Fruit fly (Drosophila melanogaster) whole organism, embryonic: ENCODE measurements around the gene CG12948.

ENCODE experiments used
- Aef1 ChIP-seq: fragments of 200-800 bp; sonication (Bioruptor generic); IDR thresholded peaks from 3 replicates; pipeline ENCODE4 v1.3.6; 2022; ENCODE audit warnings: missing biosample characterization, missing genetic modification characterization
- CG11247 ChIP-seq: fragments of 200-800 bp; sonication (Bioruptor generic); IDR thresholded peaks from 2 replicates; pipeline ENCODE4 v1.3.6; 2022; ENCODE audit warnings: missing biosample characterization, missing genetic modification characterization
- CG12744 ChIP-seq: fragments of 200-800 bp; sonication (Bioruptor generic); optimal IDR thresholded peaks from 2 replicates; lab custom pipeline; 2016; ENCODE audit warnings: missing biosample characterization, missing genetic modification characterization
- CG13123 ChIP-seq: fragments of 200-800 bp; sonication (Bioruptor generic); optimal IDR thresholded peaks from 2 replicates; lab custom pipeline; 2016; ENCODE audit warnings: missing biosample characterization, missing genetic modification characterization
- CG14710 ChIP-seq: fragments of 200-800 bp; sonication (Bioruptor generic); optimal IDR thresholded peaks from 3 replicates; lab custom pipeline; 2019; ENCODE audit warnings: missing biosample characterization, mild to moderate bottlenecking, missing genetic modification characterization, moderate library complexity
- CG1603 ChIP-seq: fragments of 200-800 bp; sonication (Bioruptor generic); optimal IDR thresholded peaks from 2 replicates; lab custom pipeline; 2019; ENCODE audit warnings: missing biosample characterization, mild to moderate bottlenecking, missing genetic modification characterization, moderate library complexity
- CG2202 ChIP-seq: fragments of 200-800 bp; sonication (Bioruptor generic); optimal IDR thresholded peaks from 2 replicates; lab custom pipeline; 2018; ENCODE audit warnings: missing biosample characterization, mild to moderate bottlenecking, missing genetic modification characterization
- CG3407 ChIP-seq: fragments of 200-800 bp; sonication (Bioruptor generic); optimal IDR thresholded peaks from 2 replicates; lab custom pipeline; 2018; ENCODE audit warnings: missing biosample characterization, mild to moderate bottlenecking, missing genetic modification characterization
- CG34224 ChIP-seq: fragments of 200-800 bp; sonication (Bioruptor generic); IDR thresholded peaks from 3 replicates; pipeline ENCODE4 v1.3.6; 2022; ENCODE audit warnings: missing biosample characterization, missing genetic modification characterization; ENCODE audit not compliant: partially characterized antibody
- CG42726 ChIP-seq: fragments of 200-800 bp; sonication (Bioruptor generic); IDR thresholded peaks from 2 replicates; pipeline ENCODE4 v1.3.6; 2022; ENCODE audit warnings: missing biosample characterization, missing genetic modification characterization; ENCODE audit not compliant: partially characterized antibody
- CG4360 ChIP-seq: fragments of 200-800 bp; sonication (Bioruptor generic); IDR thresholded peaks from 2 replicates; pipeline ENCODE4 v1.3.6; 2022; ENCODE audit warnings: missing biosample characterization, missing genetic modification characterization
- CG4404 ChIP-seq: fragments of 200-800 bp; sonication (Bioruptor generic); IDR thresholded peaks from 2 replicates; pipeline ENCODE4 v1.3.6; 2022; ENCODE audit warnings: missing biosample characterization, missing genetic modification characterization
- CG6175 ChIP-seq: fragments of 200-800 bp; sonication (Bioruptor generic); IDR thresholded peaks from 3 replicates; pipeline ENCODE4 v1.3.6; 2022; ENCODE audit warnings: missing biosample characterization, missing genetic modification characterization
- CG6254 ChIP-seq: fragments of 200-800 bp; sonication (Bioruptor generic); optimal IDR thresholded peaks from 3 replicates; lab custom pipeline; 2017; ENCODE audit warnings: mild to moderate bottlenecking, missing biosample characterization, missing genetic modification reagents, missing genetic modification characterization
- CG7963 ChIP-seq: fragments of 200-800 bp; sonication (Bioruptor generic); IDR thresholded peaks from 3 replicates; pipeline ENCODE4 v1.3.6; 2022; ENCODE audit warnings: missing biosample characterization, missing genetic modification characterization; ENCODE audit not compliant: partially characterized antibody
- Chrac-16 ChIP-seq: fragments of 200-800 bp; sonication (Bioruptor generic); optimal IDR thresholded peaks from 3 replicates; lab custom pipeline; 2016; ENCODE audit warnings: missing biosample characterization, missing genetic modification characterization
- CoRest ChIP-seq: fragments of 200-800 bp; sonication (Bioruptor generic); optimal IDR thresholded peaks from 3 replicates; lab custom pipeline; 2018; ENCODE audit warnings: missing biosample characterization, mild to moderate bottlenecking, missing genetic modification characterization, moderate library complexity
- E2f2 ChIP-seq: fragments of 200-800 bp; sonication (Bioruptor generic); IDR thresholded peaks from 2 replicates; pipeline ENCODE4 v1.3.6; 2022; ENCODE audit warnings: missing biosample characterization, missing genetic modification characterization
- H15 ChIP-seq: fragments of 200-800 bp; sonication (Bioruptor generic); IDR thresholded peaks from 3 replicates; pipeline ENCODE4 v1.3.6; 2022; ENCODE audit warnings: missing biosample characterization, missing genetic modification characterization
- HLHmδ ChIP-seq: fragments of 200-800 bp; sonication (Bioruptor generic); optimal IDR thresholded peaks from 2 replicates; lab custom pipeline; 2018; ENCODE audit warnings: missing biosample characterization, mild to moderate bottlenecking, missing genetic modification characterization, moderate library complexity
- Hand ChIP-seq: fragments of 200-800 bp; sonication (Bioruptor generic); optimal IDR thresholded peaks from 2 replicates; lab custom pipeline; 2017; ENCODE audit warnings: mild to moderate bottlenecking, missing biosample characterization, missing genetic modification reagents, missing genetic modification characterization
- Hr78 ChIP-seq, 2 experiments: fragments of 200-800 bp in 1 of 2; fragments of >200 bp in 1 of 2; sonication (Bioruptor generic) in 1 of 2; optimal IDR thresholded peaks; 2 replicates each; lab custom pipeline; 2017 to 2019; ENCODE audit warnings: missing biosample characterization in 2 of 2, missing genetic modification characterization in 2 of 2, mild to moderate bottlenecking in 1 of 2, moderate library complexity in 1 of 2
- MESR4 ChIP-seq: fragments of 200-800 bp; sonication (Bioruptor generic); optimal IDR thresholded peaks from 2 replicates; lab custom pipeline; 2018; ENCODE audit warnings: missing biosample characterization, mild to moderate bottlenecking, missing genetic modification characterization, moderate library complexity
- Oli ChIP-seq: fragments of 200-800 bp; sonication (Bioruptor generic); optimal IDR thresholded peaks from 2 replicates; lab custom pipeline; 2018; ENCODE audit warnings: missing biosample characterization, mild to moderate bottlenecking, missing genetic modification characterization, moderate library complexity
- Sox100B ChIP-seq: fragments of 200-800 bp; sonication (Bioruptor generic); optimal IDR thresholded peaks from 3 replicates; lab custom pipeline; 2018; ENCODE audit warnings: missing biosample characterization, mild to moderate bottlenecking, missing genetic modification characterization
- Spps ChIP-seq: fragments of 200-800 bp; sonication (Bioruptor generic); optimal IDR thresholded peaks from 2 replicates; lab custom pipeline; 2018; ENCODE audit warnings: missing biosample characterization, mild to moderate bottlenecking, missing genetic modification characterization
- Sry-β ChIP-seq: fragments of 200-800 bp; sonication (Bioruptor generic); optimal IDR thresholded peaks from 2 replicates; lab custom pipeline; 2018; ENCODE audit warnings: missing biosample characterization, mild to moderate bottlenecking, missing genetic modification characterization, moderate library complexity
- Usf ChIP-seq: fragments of 200-800 bp; sonication (Bioruptor generic); optimal IDR thresholded peaks from 2 replicates; lab custom pipeline; 2017; ENCODE audit warnings: missing genotype, missing biosample characterization, missing genetic modification characterization
- Xbp1 ChIP-seq: fragments of 200-800 bp; sonication (Bioruptor generic); optimal IDR thresholded peaks from 3 replicates; lab custom pipeline; 2016; ENCODE audit warnings: missing biosample characterization, mild to moderate bottlenecking, missing genetic modification characterization
- Xrp1 ChIP-seq: fragments of 200-800 bp; sonication (Bioruptor generic); IDR thresholded peaks from 2 replicates; pipeline ENCODE4 v1.3.6; 2022; ENCODE audit warnings: missing biosample characterization, missing genetic modification characterization
- aop ChIP-seq: fragments of 200-800 bp; sonication (Bioruptor generic); IDR thresholded peaks from 2 replicates; pipeline ENCODE4 v1.3.6; 2022; ENCODE audit warnings: missing biosample characterization, missing genetic modification characterization
- az2 ChIP-seq: fragments of 200-800 bp; sonication (Bioruptor generic); optimal IDR thresholded peaks from 3 replicates; lab custom pipeline; 2016; ENCODE audit warnings: missing biosample characterization, missing genetic modification characterization
- bbx ChIP-seq: fragments of 200-800 bp; sonication (Bioruptor generic); IDR thresholded peaks from 2 replicates; pipeline ENCODE4 v1.3.6; 2022; ENCODE audit warnings: missing biosample characterization, missing genetic modification characterization; ENCODE audit not compliant: partially characterized antibody
- bcd ChIP-seq: fragments of 200-800 bp; sonication (Bioruptor generic); optimal IDR thresholded peaks from 2 replicates; lab custom pipeline; 2017; ENCODE audit warnings: missing biosample characterization, mild to moderate bottlenecking, missing genetic modification characterization
- bowl ChIP-seq: fragments of 200-800 bp; sonication (Bioruptor generic); IDR thresholded peaks from 2 replicates; pipeline ENCODE4 v1.3.6; 2022; ENCODE audit warnings: missing biosample characterization, missing genetic modification characterization
- da ChIP-seq: fragments of 200-800 bp; sonication (Bioruptor generic); optimal IDR thresholded peaks from 2 replicates; lab custom pipeline; 2016; ENCODE audit warnings: missing biosample characterization, missing genetic modification characterization
- exex ChIP-seq: fragments of 200-800 bp; sonication (Bioruptor generic); optimal IDR thresholded peaks from 4 replicates; lab custom pipeline; 2018; ENCODE audit warnings: missing biosample characterization, mild to moderate bottlenecking, missing genetic modification characterization, moderate library complexity
- lmd ChIP-seq: fragments of 200-800 bp; sonication (Bioruptor generic); IDR thresholded peaks from 2 replicates; pipeline ENCODE4 v1.3.6; 2022; ENCODE audit warnings: missing biosample characterization, missing genetic modification characterization
- mam ChIP-seq: fragments of 200-800 bp; sonication (Bioruptor generic); optimal IDR thresholded peaks from 3 replicates; lab custom pipeline; 2016; ENCODE audit warnings: missing biosample characterization, missing genetic modification characterization
- oc ChIP-seq: fragments of 200-800 bp; sonication (Bioruptor generic); optimal IDR thresholded peaks from 2 replicates; lab custom pipeline; 2018; ENCODE audit warnings: missing biosample characterization, mild to moderate bottlenecking, missing genetic modification characterization, moderate library complexity
- pb ChIP-seq: fragments of 200-800 bp; sonication (Bioruptor generic); optimal IDR thresholded peaks from 3 replicates; lab custom pipeline; 2016; ENCODE audit warnings: missing biosample characterization, missing genetic modification characterization
- phol ChIP-seq: fragments of 200-800 bp; sonication (Bioruptor generic); optimal IDR thresholded peaks from 3 replicates; lab custom pipeline; 2018; ENCODE audit warnings: missing biosample characterization, mild to moderate bottlenecking, missing genetic modification characterization, moderate library complexity
- repo ChIP-seq: fragments of 200-800 bp; sonication (Bioruptor generic); optimal IDR thresholded peaks from 2 replicates; lab custom pipeline; 2016; ENCODE audit warnings: missing biosample characterization, missing genetic modification characterization
- rib ChIP-seq: fragments of 200-800 bp; sonication (Bioruptor generic); IDR thresholded peaks from 2 replicates; pipeline ENCODE4 v1.3.6; 2022; ENCODE audit warnings: missing biosample characterization, missing genetic modification characterization
- schlank ChIP-seq: fragments of 200-800 bp; sonication (Bioruptor generic); optimal IDR thresholded peaks from 2 replicates; lab custom pipeline; 2018; ENCODE audit warnings: missing biosample characterization, mild to moderate bottlenecking, missing genetic modification characterization
- tin ChIP-seq: fragments of 200-800 bp; sonication (Bioruptor generic); optimal IDR thresholded peaks from 3 replicates; lab custom pipeline; 2016; ENCODE audit warnings: missing biosample characterization, missing genetic modification characterization
- trem ChIP-seq: fragments of 200-800 bp; optimal IDR thresholded peaks from 3 replicates; lab custom pipeline; 2019; ENCODE audit warnings: missing biosample characterization, mild to moderate bottlenecking, missing genetic modification characterization, moderate library complexity
- tup ChIP-seq: fragments of 200-800 bp; sonication (Bioruptor generic); optimal IDR thresholded peaks from 2 replicates; lab custom pipeline; 2016; ENCODE audit warnings: missing biosample characterization, mild to moderate bottlenecking, missing genetic modification characterization, moderate library complexity
- unpg ChIP-seq: fragments of 200-800 bp; sonication (Bioruptor generic); optimal IDR thresholded peaks from 3 replicates; lab custom pipeline; 2018; ENCODE audit warnings: missing biosample characterization, mild to moderate bottlenecking, missing genetic modification characterization, moderate library complexity
- vnd ChIP-seq: fragments of 200-800 bp; sonication (Bioruptor generic); IDR thresholded peaks from 3 replicates; pipeline ENCODE4 v1.3.6; 2022; ENCODE audit warnings: missing biosample characterization, missing genetic modification characterization; ENCODE audit not compliant: partially characterized antibody

CG12948 gene

DNA sequence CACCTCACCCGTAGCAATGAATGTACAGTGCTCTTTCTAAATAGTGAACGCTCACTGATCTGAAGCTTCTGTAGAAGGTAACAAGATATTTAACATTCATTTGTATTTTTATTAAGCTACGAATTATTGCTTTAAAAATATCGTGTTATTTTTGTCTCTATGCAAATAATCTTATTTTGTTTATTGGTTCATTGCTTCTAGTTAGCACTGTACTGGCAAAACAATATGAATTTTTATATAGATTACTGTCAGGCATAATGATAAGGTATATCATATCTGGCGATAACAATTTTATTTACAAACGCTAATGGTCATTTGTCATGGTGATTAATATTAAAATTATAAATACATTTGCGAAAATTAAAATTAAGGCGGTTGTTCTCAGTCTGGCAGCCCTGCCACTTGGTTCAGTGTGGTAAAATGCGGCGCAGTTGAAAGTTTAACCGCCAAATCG is 24.0 kb upstream of the CG12948 start, which contains the start of gene CG9471 (continued):
- peak; percentile 61 for TF ChIP-seq CG4360 (GFP tag; lab: Robert Waterston, UW)
- TF ChIP-seq pb, result peak; percentile 73
- TF ChIP-seq phol (tag; lab: Kevin White, UChicago), result peak; percentile 89
- TF ChIP-seq Hr78 (GFP tag; optimal IDR thresholded peaks at IDR 0.05; lab: Kevin White, UChicago), result peak in 1 of 2 experiments; percentile 73
- peak; percentile 61 for TF ChIP-seq da
- TF ChIP-seq CG12744 (GFP tag; lab: Kevin White, UChicago), result peak; percentile 83
- TF ChIP-seq az2 (GFP tag; lab: Kevin White, UChicago), result peak; percentile 93
- TF ChIP-seq MESR4, result peak; percentile 26
- peak; percentile 84 for TF ChIP-seq CG1603 (tag; lab: Kevin White, UChicago)
- peak; percentile 89 for TF ChIP-seq Oli (tag; lab: Kevin White, UChicago)
- peak; percentile 77 for TF ChIP-seq tup (GFP tag; lab: Kevin White, UChicago)
- TF ChIP-seq bowl (GFP tag; lab: Robert Waterston, UW), result peak; percentile 85
- peak; percentile 73 for TF ChIP-seq Usf (GFP tag; lab: Kevin White, UChicago)
- peak; percentile 68 for TF ChIP-seq repo (GFP tag; lab: Kevin White, UChicago)
- peak; percentile 86 for TF ChIP-seq CG14710
- peak; percentile 92 for TF ChIP-seq exex (tag; lab: Kevin White, UChicago)
- peak; percentile 10 for TF ChIP-seq Sry-β (GFP tag; lab: Kevin White, UChicago)
- peak; percentile 79 for TF ChIP-seq CG4404
- peak; percentile 85 for TF ChIP-seq Sox100B (GFP tag; lab: Kevin White, UChicago)
- TF ChIP-seq Xbp1 (GFP tag; lab: Kevin White, UChicago), result peak; percentile 95
- TF ChIP-seq trem, result peak; percentile 90
- peak; percentile 94 for TF ChIP-seq unpg
- TF ChIP-seq E2f2 (GFP tag; lab: Robert Waterston, UW), result peak; percentile 92
- TF ChIP-seq lmd (GFP tag; lab: Robert Waterston, UW), result peak; percentile 92
- peak; percentile 91 for TF ChIP-seq CoRest (tag; lab: Kevin White, UChicago)
- peak; percentile 92 for TF ChIP-seq Chrac-16 (GFP tag; lab: Kevin White, UChicago)
- TF ChIP-seq CG13123 (GFP tag; lab: Kevin White, UChicago), result peak; percentile 83
- TF ChIP-seq CG6254, result peak; percentile 72
- TF ChIP-seq CG3407 (GFP tag; lab: Kevin White, UChicago), result peak; percentile 75
- peak; percentile 88 for TF ChIP-seq tin (GFP tag; lab: Kevin White, UChicago)
- peak; percentile 84 for TF ChIP-seq schlank (tag; lab: Kevin White, UChicago)
- peak; percentile 80 for TF ChIP-seq aop (GFP tag; lab: Robert Waterston, UW)
- peak; percentile 95 for TF ChIP-seq Xrp1 (GFP tag; lab: Robert Waterston, UW)
- peak; percentile 94 for TF ChIP-seq H15
- peak; percentile 91 for TF ChIP-seq Aef1
- TF ChIP-seq rib (GFP tag; lab: Robert Waterston, UW), result peak; percentile 81
- TF ChIP-seq HLHmδ, result no peak
- peak; percentile 83 for TF ChIP-seq Spps (tag; lab: Kevin White, UChicago)
- peak; percentile 87 for TF ChIP-seq bcd (GFP tag; lab: Kevin White, UChicago)
- TF ChIP-seq mam (GFP tag; lab: Kevin White, UChicago), result peak; percentile 95
- no peak for TF ChIP-seq bbx (GFP tag; lab: Robert Waterston, UW)
- TF ChIP-seq Hand, result peak; percentile 93
- TF ChIP-seq CG11247 (GFP tag; lab: Robert Waterston, UW), result peak; percentile 90
- TF ChIP-seq CG34224 (GFP tag; lab: Robert Waterston, UW), result no peak
- peak; percentile 76 for TF ChIP-seq CG2202 (tag; lab: Kevin White, UChicago)
- TF ChIP-seq CG6175 (GFP tag; lab: Robert Waterston, UW), result peak; percentile 67; the same call in 1 of the 3 replicates
- peak; percentile 83 for TF ChIP-seq oc (tag; lab: Kevin White, UChicago)
- no peak for TF ChIP-seq CG42726
- TF ChIP-seq vnd, result no peak
- no peak for TF ChIP-seq CG7963 (GFP tag; lab: Robert Waterston, UW)
